Fruit fly (Drosophila melanogaster) whole organism, prepupa: ENCODE measurements around the gene CG44954.

Experiments used
- Hr38 ChIP-seq: sonication (Bioruptor generic); optimal IDR thresholded peaks from 2 replicates; lab custom pipeline; 2016; ENCODE audit warnings: missing biosample characterization, missing genetic modification characterization
- Met ChIP-seq: fragments of 200-800 bp; sonication (Bioruptor generic); optimal IDR thresholded peaks from 3 replicates; lab custom pipeline; 2016; ENCODE audit warnings: missing biosample characterization, missing genetic modification characterization
- fd85E ChIP-seq: fragments of 200-800 bp; sonication (Bioruptor generic); optimal IDR thresholded peaks from 3 replicates; lab custom pipeline; 2016; ENCODE audit warnings: missing biosample characterization, missing genetic modification characterization

DNA sequence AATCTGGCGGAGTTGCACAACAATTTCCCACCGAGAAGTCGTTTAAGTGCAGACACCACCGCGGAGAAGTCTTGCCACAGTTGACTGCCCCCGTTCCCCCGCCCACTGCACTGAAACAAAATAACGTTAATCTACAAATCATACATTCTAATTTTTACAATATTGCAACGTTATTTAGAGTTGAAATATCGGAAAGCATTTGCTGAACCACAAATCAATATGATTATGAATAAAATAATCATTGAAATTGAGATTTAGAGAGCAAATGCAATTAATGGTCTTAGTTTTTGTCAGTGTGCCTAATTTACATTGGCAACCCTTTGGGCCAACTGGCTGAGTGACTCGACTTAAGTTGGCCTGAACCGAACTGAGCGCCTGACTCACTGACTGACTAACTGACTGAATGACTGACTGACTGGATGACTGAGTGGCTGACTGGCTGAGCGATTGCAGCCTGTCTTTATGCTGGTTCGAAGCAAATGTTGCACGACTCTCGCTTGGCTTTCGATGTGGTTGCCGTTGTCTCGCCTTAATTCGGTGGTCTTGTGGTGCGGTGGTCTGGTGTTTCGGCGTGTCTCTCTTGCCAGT lies 51.1 kb downstream of the CG44954 start:
- peak; percentile 90 for TF ChIP-seq Met (GFP tag; lab: Kevin White, UChicago)
- TF ChIP-seq fd85E: peak; percentile 69
- no peak for TF ChIP-seq Hr38 (GFP tag; lab: Kevin White, UChicago)
